Fruit fly (Drosophila melanogaster): ENCODE data around the gene CG31517.

DNA sequence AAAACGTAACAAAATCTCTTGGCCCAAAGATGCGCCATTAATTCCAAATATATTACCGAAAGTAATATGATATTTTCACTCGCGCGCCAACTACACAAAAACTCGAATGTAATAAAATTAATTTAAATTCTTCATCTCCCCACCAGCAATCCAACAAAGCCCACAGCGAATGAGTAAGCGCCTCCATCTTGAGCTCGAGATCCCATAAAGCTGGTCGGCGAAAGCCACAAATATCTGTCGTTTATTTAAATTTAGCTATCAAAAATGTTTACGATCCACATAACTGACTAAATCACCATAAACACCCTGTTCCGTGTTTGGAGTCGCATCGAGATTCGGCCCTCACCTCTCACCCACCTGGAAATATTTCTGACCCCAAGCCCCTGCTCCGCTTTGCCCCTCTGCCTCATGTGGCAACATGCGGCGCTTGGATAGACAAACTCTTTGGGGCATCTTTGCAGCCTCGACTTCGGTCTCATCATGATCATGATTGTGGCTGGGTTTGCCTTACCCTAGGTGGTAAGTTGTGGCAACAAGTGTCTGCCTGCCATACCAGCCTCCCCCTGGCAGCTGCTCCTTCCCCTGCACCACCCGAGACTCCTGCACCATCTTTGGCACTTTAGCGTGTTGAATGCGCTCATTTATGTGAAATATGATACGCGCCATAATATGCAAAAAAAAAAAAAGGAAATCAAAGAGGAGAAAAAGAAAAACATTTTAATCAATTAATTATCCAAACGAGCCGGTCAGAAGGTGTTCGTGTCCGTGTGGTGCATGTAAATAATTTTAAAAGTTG, 36.0 kb upstream of the CG31517 start:
- TF ChIP-seq CG8478 (optimal IDR thresholded peaks at IDR 0.05), result no peak
- TF ChIP-seq EcR (GFP tag; optimal IDR thresholded peaks at IDR 0.05), result no peak
- no peak for TF ChIP-seq psq (optimal IDR thresholded peaks at IDR 0.05)
